Worm (Caenorhabditis elegans): ENCODE data around the gene srj-8.

The srj-8 gene

DNA sequence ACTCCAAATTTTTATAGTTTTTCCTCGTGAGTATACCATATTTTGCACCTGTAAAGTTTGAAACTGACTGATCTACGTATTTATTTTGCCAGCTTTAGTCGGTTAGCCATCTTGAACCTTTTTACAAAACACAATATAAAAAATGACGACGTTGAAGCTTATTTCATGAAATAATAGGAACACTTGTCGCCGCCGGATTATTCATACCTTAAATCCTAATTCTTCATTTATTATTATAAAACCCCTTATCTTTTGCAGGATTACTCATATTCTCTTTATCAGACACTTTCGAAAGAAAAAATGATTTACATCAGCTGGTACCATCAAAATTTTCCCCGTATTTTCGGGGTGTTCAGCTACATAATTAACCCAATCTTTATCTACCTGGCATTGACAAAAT is at the start of gene srj-8:
Gene srj-8 (plus strand): TSS at position 301 of the 400 bp plus-strand sequence.
- no peak for TF ChIP-seq F44E2.7 (GFP tag; IDR thresholded peaks at IDR 0.05)
- no peak for TF ChIP-seq madf-9 (GFP tag; conservative IDR thresholded peaks at IDR 0.05)
- TF ChIP-seq set-16 (GFP tag; IDR thresholded peaks at IDR 0.05), result no peak
- TF ChIP-seq zip-2 (tag; optimal IDR thresholded peaks at IDR 0.05), result no peak
- TF ChIP-seq egl-43 (GFP tag; IDR thresholded peaks at IDR 0.05), result no peak
- TF ChIP-seq dmd-6 (GFP tag; IDR thresholded peaks at IDR 0.05), result no peak
- no peak for TF ChIP-seq arid-1 (GFP tag; conservative IDR thresholded peaks at IDR 0.05)
- TF ChIP-seq ZK546.5 (tag; optimal IDR thresholded peaks at IDR 0.05), result no peak
- no peak for TF ChIP-seq F37D6.2 (tag; optimal IDR thresholded peaks at IDR 0.05)
- TF ChIP-seq pqm-1 (tag; optimal IDR thresholded peaks at IDR 0.05), result no peak
- no peak for TF ChIP-seq lir-3 (tag; optimal IDR thresholded peaks at IDR 0.05)
- no peak for TF ChIP-seq egl-27 (tag; optimal IDR thresholded peaks at IDR 0.05)
- TF ChIP-seq unc-130 (GFP tag; optimal IDR thresholded peaks at IDR 0.05), result no peak
- no peak for TF ChIP-seq ama-1 (optimal IDR thresholded peaks at IDR 0.05)
- TF ChIP-seq zfp-3 (GFP tag; conservative IDR thresholded peaks at IDR 0.05), result no peak
- no peak for TF ChIP-seq tag-97 (GFP tag; IDR thresholded peaks at IDR 0.05)
- no peak for TF ChIP-seq lin-1 (GFP tag; IDR thresholded peaks at IDR 0.05)
- no peak for TF ChIP-seq lin-13 (GFP tag; optimal IDR thresholded peaks at IDR 0.05)
- no peak for TF ChIP-seq nhr-42 (GFP tag; IDR thresholded peaks at IDR 0.05)
- no peak for TF ChIP-seq jun-1 (tag; optimal IDR thresholded peaks at IDR 0.05)

DNA sequence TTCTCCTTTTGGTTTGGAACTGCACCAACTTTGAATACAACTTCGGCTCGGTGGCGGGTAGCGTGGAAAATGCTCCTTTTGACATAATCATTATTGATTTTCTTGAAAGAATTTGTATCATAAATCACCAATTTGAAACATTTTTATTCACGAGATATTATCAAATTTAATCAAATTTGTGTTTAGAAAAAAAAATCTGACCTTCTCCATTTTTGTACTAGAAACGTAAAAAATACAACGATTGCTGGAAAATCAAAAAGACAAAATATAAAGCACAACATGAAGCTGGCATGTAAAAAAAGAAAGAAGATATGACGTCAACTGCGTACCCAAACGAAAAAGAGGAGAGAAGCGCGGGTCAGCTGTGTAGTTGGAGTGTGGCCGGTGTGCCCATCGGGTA is 47.3 kb upstream of the srj-8 start, which contains the start of gene K08D9.4:
Gene K08D9.4 (minus strand): TSS at position 101 of the 400 bp plus-strand sequence.
- TF ChIP-seq hmg-1.1 (GFP tag; IDR thresholded peaks at IDR 0.05) (no peak), ceh-44 (GFP tag; IDR thresholded peaks at IDR 0.05) (no peak), ZK546.5 (tag; optimal IDR thresholded peaks at IDR 0.05) (no peak)

DNA sequence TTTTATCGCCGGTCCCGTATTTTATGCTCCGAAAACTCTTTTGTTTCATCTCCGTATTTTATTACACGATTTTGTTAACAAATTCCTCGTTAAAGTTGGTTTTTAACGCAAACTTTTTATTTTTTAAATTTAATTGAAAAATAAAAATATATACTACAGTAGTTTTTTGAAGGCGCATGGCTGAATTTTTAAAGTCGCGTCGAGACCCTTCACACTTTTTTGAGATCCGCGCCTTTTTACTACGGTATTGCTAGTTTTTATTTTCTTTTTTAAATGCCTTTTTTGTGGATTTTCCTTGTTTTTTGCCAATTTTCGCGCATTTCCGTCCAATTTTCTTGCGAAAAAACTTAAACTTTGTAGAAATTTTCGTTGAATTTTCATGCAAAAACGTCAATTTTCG is 43.2 kb upstream of the srj-8 start:
- TF ChIP-seq mes-2 (tag; optimal IDR thresholded peaks at IDR 0.05; ENCODE audit: poor library complexity, severe bottlenecking) (no peak), dmd-9 (GFP tag; IDR thresholded peaks at IDR 0.05) (no peak), ceh-44 (GFP tag; IDR thresholded peaks at IDR 0.05) (no peak), lir-3 (tag; optimal IDR thresholded peaks at IDR 0.05) (no peak), snpc-1.2 (GFP tag; IDR thresholded peaks at IDR 0.05) (peak; percentile 49; the same call in 1 of the 2 replicates), sdz-12 (GFP tag; optimal IDR thresholded peaks at IDR 0.05) (no peak), lin-38 (GFP tag; IDR thresholded peaks at IDR 0.05) (peak; percentile 36; the same call in 1 of the 2 replicates), hif-1 (tag; optimal IDR thresholded peaks at IDR 0.05) (no peak), hlh-11 (tag; optimal IDR thresholded peaks at IDR 0.05) (no peak), jun-1 (tag; optimal IDR thresholded peaks at IDR 0.05) (no peak), hlh-30 (tag; optimal IDR thresholded peaks at IDR 0.05; ENCODE audit: insufficient read depth) (no peak), pqm-1 (tag; optimal IDR thresholded peaks at IDR 0.05) (no peak), unc-62 (GFP tag; optimal IDR thresholded peaks at IDR 0.05 in 1 of 2) (no peak), unc-62 (tag; optimal IDR thresholded peaks at IDR 0.05) (no peak), lsy-2 (tag; optimal IDR thresholded peaks at IDR 0.05) (peak in 1 of 2 experiments; percentile 41), F49E8.2 (tag; optimal IDR thresholded peaks at IDR 0.05; ENCODE audit: borderline replicate concordance) (peak; percentile 77), ctbp-1 (GFP tag; IDR thresholded peaks at IDR 0.05) (no peak), daf-8 (GFP tag; IDR thresholded peaks at IDR 0.05) (no peak), daf-16 (GFP tag; optimal IDR thresholded peaks at IDR 0.05) (no peak), daf-16 (tag; optimal IDR thresholded peaks at IDR 0.05) (no peak), zfp-3 (GFP tag; conservative IDR thresholded peaks at IDR 0.05) (no peak), nhr-102 (tag; optimal IDR thresholded peaks at IDR 0.05) (no peak), F37D6.2 (tag; optimal IDR thresholded peaks at IDR 0.05) (no peak), ceh-28 (tag; optimal IDR thresholded peaks at IDR 0.05) (no peak), aha-1 (tag) (no peak), skn-1 (tag; optimal IDR thresholded peaks at IDR 0.05) (no peak), mxl-2 (GFP tag; conservative IDR thresholded peaks at IDR 0.05) (no peak)
